Worm (Caenorhabditis elegans): Measurements from ENCODE around the gene C01G10.6.
A peak's percentile ranks its signal among the peaks of the same experiment; 100 is the strongest.

The C01G10.6 gene

ce11 chrV:15133812-15134211 lies 46.4 kb downstream of the C01G10.6 start:
- TF ChIP-seq him-1 (tag; optimal IDR thresholded peaks at IDR 0.05), result no peak
- TF ChIP-seq W03F9.2 (tag; optimal IDR thresholded peaks at IDR 0.05), result no peak
- TF ChIP-seq dao-5 (tag; optimal IDR thresholded peaks at IDR 0.05), result no peak

- TF ChIP-seq him-1 (tag; optimal IDR thresholded peaks at IDR 0.05) (no peak), W03F9.2 (tag; optimal IDR thresholded peaks at IDR 0.05) (peak; percentile 65), dao-5 (tag; optimal IDR thresholded peaks at IDR 0.05) (no peak)
These were observed 49.3 kb downstream of the C01G10.6 start, which contains the start of gene aipl-1 for ce11 chrV:15136772-15137171. Gene aipl-1, minus strand, starts transcription at chrV:15136801.
